Comparison of ENCODE assay signal across 2 worm cellular contexts in genomic region chrIII:649935-650334, ce11.
A peak's percentile ranks its signal among the peaks of the same experiment; 100 is the strongest.
TF ChIP-seq lines count a peak whose summit lies in the region.

No protein-coding gene starts in this region.

TF ChIP-seq in whole organism, L1 larva, 84 proteins besides CTCF, POLR2A, EP300 and RAD21:
- no peak for TF ChIP-seq grh-1 (GFP tag; IDR thresholded peaks at IDR 0.05; lab: Robert Waterston, UW)
- TF ChIP-seq elt-3 (tag; optimal IDR thresholded peaks at IDR 0.05; lab: Kevin White, UChicago), result peak in 1 of 6 experiments; percentile 11
- no peak for TF ChIP-seq rnt-1 (tag; optimal IDR thresholded peaks at IDR 0.05; lab: Kevin White, UChicago)
- peak; percentile 60 for TF ChIP-seq blmp-1 (tag; optimal IDR thresholded peaks at IDR 0.05; lab: Kevin White, UChicago)

TF ChIP-seq in whole organism, L4 larva, 104 proteins besides CTCF, POLR2A, EP300 and RAD21:
- TF ChIP-seq D1046.2 (GFP tag; IDR thresholded peaks at IDR 0.05; lab: Robert Waterston, UW) (no peak), daf-12 (tag; optimal IDR thresholded peaks at IDR 0.05; lab: Kevin White, UChicago) (no peak), egl-43 (GFP tag; IDR thresholded peaks at IDR 0.05; lab: Robert Waterston, UW) (no peak), zfp-2 (tag; optimal IDR thresholded peaks at IDR 0.05; lab: Kevin White, UChicago) (no peak), zip-11 (GFP tag; IDR thresholded peaks at IDR 0.05; lab: Robert Waterston, UW) (no peak), nhr-28 (tag; optimal IDR thresholded peaks at IDR 0.05; lab: Kevin White, UChicago) (peak; percentile 52), lir-3 (tag; optimal IDR thresholded peaks at IDR 0.05; lab: Kevin White, UChicago) (no peak), unc-39 (tag; optimal IDR thresholded peaks at IDR 0.05; lab: Kevin White, UChicago) (no peak)

Comparison
In these comparisons a context has a peak if more than half of its experiments do, and no peak if none do; other contexts are left out.
1. Of the 29 proteins assayed by ChIP-seq in both whole organism, L4 larva and whole organism, L1 larva: peak only in whole organism, L4 larva: nhr-28; only in whole organism, L1 larva: none; in both: none; in neither: 28.